Worm (Caenorhabditis elegans): ENCODE measurements around the gene str-84.

Gene str-84

ce11 chrV:9015540-9015939 lies 34.8 kb upstream of the str-84 start, which contains the start of gene srt-18:
srt-18 (minus strand) TSS chrV:9015640.
- no peak for TF ChIP-seq skn-1 (tag; optimal IDR thresholded peaks at IDR 0.05)
- no peak for TF ChIP-seq ceh-88 (GFP tag; IDR thresholded peaks at IDR 0.05)
- no peak for TF ChIP-seq nhr-237 (tag; optimal IDR thresholded peaks at IDR 0.05)
- TF ChIP-seq isw-1 (GFP tag; IDR thresholded peaks at IDR 0.05), result no peak
- TF ChIP-seq ceh-82 (tag; optimal IDR thresholded peaks at IDR 0.05), result no peak
- no peak for TF ChIP-seq nhr-47 (tag; optimal IDR thresholded peaks at IDR 0.05)
- TF ChIP-seq ztf-4 (tag; optimal IDR thresholded peaks at IDR 0.05), result no peak
- no peak for TF ChIP-seq lin-13 (GFP tag; optimal IDR thresholded peaks at IDR 0.05)
- no peak for TF ChIP-seq snpc-4 (tag; optimal IDR thresholded peaks at IDR 0.05)
- TF ChIP-seq Y116A8C.19 (tag; optimal IDR thresholded peaks at IDR 0.05; ENCODE audit: borderline replicate concordance), result no peak
- no peak for TF ChIP-seq xbp-1 (tag; optimal IDR thresholded peaks at IDR 0.05)
- no peak for TF ChIP-seq lsy-2 (tag; optimal IDR thresholded peaks at IDR 0.05)
- TF ChIP-seq aly-2 (tag; optimal IDR thresholded peaks at IDR 0.05), result no peak
- no peak for TF ChIP-seq C04F5.9 (tag; optimal IDR thresholded peaks at IDR 0.05)
- no peak for TF ChIP-seq C16A3.4 (tag; optimal IDR thresholded peaks at IDR 0.05)
- TF ChIP-seq nhr-84 (tag; optimal IDR thresholded peaks at IDR 0.05), result no peak

ce11 chrV:9013765-9014164 lies 33.0 kb upstream of the str-84 start, which contains the start of gene srh-201:
srh-201 (minus strand) TSS chrV:9013865.
- TF ChIP-seq lin-35 (GFP tag; optimal IDR thresholded peaks at IDR 0.05) (no peak), ceh-88 (GFP tag; IDR thresholded peaks at IDR 0.05) (no peak), ceh-90 (tag; optimal IDR thresholded peaks at IDR 0.05) (no peak), sptf-1 (tag; optimal IDR thresholded peaks at IDR 0.05) (no peak), nhr-90 (tag; optimal IDR thresholded peaks at IDR 0.05; ENCODE audit: poor library complexity) (no peak)

- TF ChIP-seq alr-1 (tag; optimal IDR thresholded peaks at IDR 0.05; ENCODE audit: borderline replicate concordance) (no peak), unc-62 (GFP tag; optimal IDR thresholded peaks at IDR 0.05) (no peak), fkh-8 (tag; optimal IDR thresholded peaks at IDR 0.05) (no peak), C16A3.4 (tag; optimal IDR thresholded peaks at IDR 0.05) (no peak), fkh-10 (GFP tag; optimal IDR thresholded peaks at IDR 0.05) (no peak), nhr-76 (tag; optimal IDR thresholded peaks at IDR 0.05) (no peak), tbx-2 (tag; optimal IDR thresholded peaks at IDR 0.05) (no peak)
These were observed 28.4 kb upstream of the str-84 start, which contains the start of gene srx-2 for ce11 chrV:9009175-9009574. srx-2 (plus strand) TSS chrV:9009475.

- TF ChIP-seq tbx-2 (tag; optimal IDR thresholded peaks at IDR 0.05), result no peak
- no peak for TF ChIP-seq C16A3.4 (tag; optimal IDR thresholded peaks at IDR 0.05)
- no peak for TF ChIP-seq unc-62 (GFP tag; optimal IDR thresholded peaks at IDR 0.05)
- TF ChIP-seq aly-2 (tag; optimal IDR thresholded peaks at IDR 0.05), result no peak
- TF ChIP-seq hlh-4 (tag; optimal IDR thresholded peaks at IDR 0.05), result no peak
- no peak for TF ChIP-seq rnt-1 (tag; optimal IDR thresholded peaks at IDR 0.05)
- no peak for TF ChIP-seq F16B12.6 (tag; optimal IDR thresholded peaks at IDR 0.05)
- TF ChIP-seq C04F5.9 (tag; optimal IDR thresholded peaks at IDR 0.05), result no peak
- no peak for TF ChIP-seq skn-1 (tag; optimal IDR thresholded peaks at IDR 0.05)
These were observed 24.5 kb upstream of the str-84 start, which contains the start of gene srx-3 for ce11 chrV:9005243-9005642. srx-3 (plus strand) TSS chrV:9005543.

ce11 chrV:9003291-9003690 lies 22.5 kb upstream of the str-84 start, which contains the start of gene srx-1:
srx-1 (plus strand) TSS chrV:9003672.
- no peak for TF ChIP-seq fos-1 (tag; optimal IDR thresholded peaks at IDR 0.05)
- TF ChIP-seq egl-13 (tag; optimal IDR thresholded peaks at IDR 0.05), result no peak
- TF ChIP-seq ceh-63 (GFP tag; optimal IDR thresholded peaks at IDR 0.05), result no peak
- no peak for TF ChIP-seq blmp-1 (tag; optimal IDR thresholded peaks at IDR 0.05)
- no peak for TF ChIP-seq elt-3 (tag; optimal IDR thresholded peaks at IDR 0.05)
- no peak for TF ChIP-seq pag-3 (tag; optimal IDR thresholded peaks at IDR 0.05; ENCODE audit: borderline replicate concordance, insufficient read depth)
- TF ChIP-seq C16A3.4 (tag; optimal IDR thresholded peaks at IDR 0.05), result no peak
- TF ChIP-seq nhr-11 (tag; optimal IDR thresholded peaks at IDR 0.05), result no peak
- TF ChIP-seq fkh-4 (tag; optimal IDR thresholded peaks at IDR 0.05; ENCODE audit: borderline replicate concordance), result no peak
- TF ChIP-seq xbp-1 (tag; optimal IDR thresholded peaks at IDR 0.05), result no peak
- TF ChIP-seq elt-2 (tag; optimal IDR thresholded peaks at IDR 0.05), result no peak
- TF ChIP-seq efl-3 (GFP tag; optimal IDR thresholded peaks at IDR 0.05), result no peak
- no peak for TF ChIP-seq skn-1 (tag; optimal IDR thresholded peaks at IDR 0.05)
- TF ChIP-seq sptf-1 (tag; optimal IDR thresholded peaks at IDR 0.05), result no peak
- no peak for TF ChIP-seq nhr-76 (tag; optimal IDR thresholded peaks at IDR 0.05)
- no peak for TF ChIP-seq egl-27 (tag; optimal IDR thresholded peaks at IDR 0.05)
